Worm (Caenorhabditis elegans) whole organism, L3 larva: ENCODE measurements around the gene erfa-1.

Experiments
- ama-1 ChIP-seq: fragments of 150-350 bp; optimal IDR thresholded peaks from 2 replicates; lab custom pipeline; 2018
- elt-2 ChIP-seq: sonication (generic microtip); optimal IDR thresholded peaks from 2 replicates; lab custom pipeline; 2016; ENCODE audit warnings: missing genetic modification reagents, mild to moderate bottlenecking, missing genetic modification characterization, missing compliant biosample characterization
- elt-3 ChIP-seq, 3 experiments: fragments of 150-350 bp in 1 of 3; sonication (generic microtip) in 2 of 3; optimal IDR thresholded peaks; 2 replicates in 2 of 3; 4 replicates in 1 of 3; lab custom pipeline; 2014 to 2017; ENCODE audit warnings: missing biosample characterization in 3 of 3, missing genetic modification characterization in 3 of 3
- jun-1 ChIP-seq: fragments of 150-350 bp; optimal IDR thresholded peaks from 2 replicates; lab custom pipeline; 2014; ENCODE audit warnings: missing biosample characterization, missing genetic modification reagents, missing genetic modification characterization
- nhr-11 ChIP-seq: fragments of 150-350 bp; optimal IDR thresholded peaks from 2 replicates; lab custom pipeline; 2014; ENCODE audit warnings: missing biosample characterization, missing genetic modification characterization
- pqm-1 ChIP-seq: fragments of 150-350 bp; optimal IDR thresholded peaks from 2 replicates; lab custom pipeline; 2017; ENCODE audit warnings: missing biosample characterization, missing genetic modification characterization, inconsistent platforms
- unc-39 ChIP-seq: sonication (generic microtip); optimal IDR thresholded peaks from 4 replicates; lab custom pipeline; 2017; ENCODE audit warnings: missing biosample characterization, missing genetic modification characterization

DNA sequence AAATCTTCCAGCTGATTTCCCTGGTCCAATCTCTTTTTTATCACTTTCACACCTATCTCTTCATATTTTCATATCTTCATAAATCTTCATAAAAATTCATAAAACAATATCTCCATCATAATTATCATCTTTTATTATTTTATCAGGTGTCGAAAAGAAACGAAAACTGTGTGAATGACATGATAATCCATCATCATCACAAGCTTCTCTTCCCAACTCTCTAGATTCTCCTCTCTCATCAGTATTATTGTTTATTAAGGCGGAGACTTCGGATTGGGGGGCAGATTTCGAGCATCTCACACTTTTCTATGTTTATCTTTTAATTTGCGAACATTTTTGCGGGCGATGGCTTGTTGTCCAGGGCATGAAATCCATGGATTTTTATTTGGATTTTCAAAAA, 30.3 kb downstream of the erfa-1 start:
- TF ChIP-seq nhr-11 (tag; lab: Kevin White, UChicago) (no peak), unc-39 (no peak), ama-1 (lab: Kevin White, UChicago) (no peak), elt-2 (no peak), pqm-1 (tag; lab: Kevin White, UChicago) (no peak), jun-1 (tag; lab: Kevin White, UChicago) (no peak), elt-3 (tag; optimal IDR thresholded peaks at IDR 0.05; lab: Kevin White, UChicago) (no peak)
